Fruit fly (Drosophila melanogaster): Measurements from ENCODE around the gene Noc1.

Noc1 gene

DNA sequence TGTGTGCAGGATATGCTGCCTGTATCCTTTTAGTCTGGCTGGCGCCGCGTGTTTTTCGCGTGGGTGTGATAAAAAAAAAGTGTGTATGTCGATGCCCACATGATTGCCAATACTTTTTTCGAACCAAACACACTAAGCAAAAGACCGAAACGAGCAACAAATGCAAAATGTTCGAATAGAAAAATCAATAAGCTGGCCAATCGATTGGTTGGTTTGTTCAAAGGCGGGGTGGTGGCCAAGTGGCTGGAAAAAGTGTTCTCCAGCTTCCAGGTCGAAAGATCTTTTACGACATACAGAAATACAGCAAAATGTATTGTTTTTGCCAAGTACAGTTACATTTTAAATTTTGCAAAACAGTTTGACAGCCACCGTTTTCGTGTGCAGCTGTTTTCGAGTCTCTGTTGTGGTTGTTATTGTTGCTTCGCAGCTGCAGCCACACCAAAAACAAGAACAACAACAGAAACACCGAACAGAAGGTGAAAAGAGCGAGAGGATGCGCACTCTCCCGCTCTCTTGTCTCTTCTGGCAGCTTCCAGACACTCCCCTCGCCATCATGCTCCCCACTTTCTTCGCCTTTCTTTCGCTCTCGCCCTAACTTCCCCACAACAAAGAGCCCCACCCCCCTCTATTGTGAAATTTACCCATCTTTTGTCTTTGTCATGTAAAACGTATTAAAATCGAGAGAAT lies 49.2 kb downstream of the Noc1 start:
- TF ChIP-seq ovo (GFP tag; optimal IDR thresholded peaks at IDR 0.05) (peak; percentile 24), CG5204 (GFP tag; optimal IDR thresholded peaks at IDR 0.05) (no peak), pad (GFP tag; optimal IDR thresholded peaks at IDR 0.05) (peak; percentile 67)

DNA sequence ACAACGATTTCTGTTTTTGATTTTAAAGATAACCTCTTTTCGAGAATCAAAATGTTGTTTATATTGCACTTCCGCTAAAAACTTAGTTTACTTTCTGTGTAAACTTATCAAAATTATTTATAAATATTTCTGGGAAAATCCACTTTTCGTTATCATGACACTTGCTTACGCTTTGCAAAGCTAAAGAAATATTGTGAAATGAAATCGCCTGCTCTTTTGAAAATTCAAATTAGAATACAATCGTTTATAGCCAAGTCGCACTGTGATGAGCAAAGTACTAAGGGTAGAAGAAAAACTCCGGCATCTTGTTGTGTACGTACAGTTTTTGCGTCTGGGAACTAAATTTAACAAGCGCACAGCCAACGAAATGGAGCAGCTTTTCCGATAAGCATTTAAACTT lies 49.9 kb downstream of the Noc1 start:
- TF ChIP-seq kay (GFP tag; ENCODE audit: borderline replicate concordance) (no peak), ovo (GFP tag; optimal IDR thresholded peaks at IDR 0.05) (no peak), CG7045 (GFP tag; optimal IDR thresholded peaks at IDR 0.05) (no peak), CG11617 (GFP tag; optimal IDR thresholded peaks at IDR 0.05) (no peak), CG7101 (tag; optimal IDR thresholded peaks at IDR 0.05) (no peak), Crg-1 (GFP tag; optimal IDR thresholded peaks at IDR 0.05) (no peak), CG12768 (GFP tag; optimal IDR thresholded peaks at IDR 0.05) (no peak)

DNA sequence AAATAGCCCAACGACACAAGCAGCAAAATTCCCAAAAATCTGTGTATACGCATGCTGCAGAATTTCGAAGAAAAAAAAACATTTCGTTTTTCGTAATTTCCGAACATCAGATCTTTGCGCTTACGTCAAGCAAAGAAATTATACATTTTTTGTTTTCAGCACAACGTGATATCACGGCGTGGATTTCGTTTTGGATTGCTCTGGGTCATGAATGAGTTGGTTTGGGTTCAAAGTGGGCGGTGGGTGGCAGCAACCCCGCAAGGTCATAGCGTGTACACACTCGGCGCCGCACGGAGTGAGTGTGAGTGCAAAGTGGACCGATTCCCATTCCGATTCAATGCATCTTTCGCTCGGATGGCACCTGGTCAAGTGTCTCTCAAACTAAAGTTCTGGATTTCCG lies 50.3 kb downstream of the Noc1 start:
- TF ChIP-seq CG14711 (tag; optimal IDR thresholded peaks at IDR 0.05) = no peak
- TF ChIP-seq tj (GFP tag; optimal IDR thresholded peaks at IDR 0.05) = no peak
- TF ChIP-seq CG7101 (tag; optimal IDR thresholded peaks at IDR 0.05) = no peak

DNA sequence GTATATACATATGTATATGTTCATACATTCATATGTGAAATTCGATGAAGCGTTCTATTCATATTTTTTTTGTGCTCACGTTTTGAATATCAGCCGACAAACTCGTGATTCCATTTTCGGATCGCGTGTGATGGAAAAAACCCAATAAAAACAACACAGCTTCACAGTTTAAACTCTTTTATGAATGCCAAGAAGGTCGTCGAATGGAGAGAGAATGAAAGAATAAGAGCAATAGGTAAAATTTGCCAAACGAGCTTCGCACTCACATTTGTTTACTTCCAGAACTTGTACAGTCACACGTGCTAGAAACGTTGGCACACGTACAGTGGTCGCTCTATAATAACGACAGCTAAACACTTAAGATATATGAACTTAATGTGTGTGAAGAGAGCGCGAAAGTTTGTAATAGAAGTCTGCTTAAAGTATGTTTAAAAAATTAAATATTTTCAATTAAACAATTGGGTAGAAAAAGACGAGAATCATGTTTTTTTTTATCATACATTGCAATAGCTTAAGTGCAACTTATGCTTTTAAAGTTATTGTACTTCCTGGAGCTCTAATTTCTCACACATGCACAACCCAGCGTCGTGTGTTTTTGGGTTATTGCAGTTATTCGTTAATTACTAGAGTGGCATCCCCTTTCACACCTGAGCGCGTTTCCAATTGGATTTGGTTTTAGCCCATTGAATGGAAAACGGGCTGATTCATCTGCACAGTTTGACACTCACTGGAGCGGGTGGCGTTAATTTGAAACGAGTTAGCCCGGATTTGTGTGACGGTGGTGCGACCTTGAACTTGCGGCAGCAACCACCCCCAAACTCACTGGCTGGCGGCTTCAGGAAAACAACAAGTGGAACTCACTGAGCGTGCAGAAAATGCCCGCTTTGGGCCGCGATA lies 51.3 kb downstream of the Noc1 start:
- TF ChIP-seq CG14711 (tag; optimal IDR thresholded peaks at IDR 0.05) (peak; percentile 33), Mnt (GFP tag; optimal IDR thresholded peaks at IDR 0.05) (peak; percentile 3), cic (GFP tag; optimal IDR thresholded peaks at IDR 0.05) (no peak), CG7045 (GFP tag; optimal IDR thresholded peaks at IDR 0.05) (no peak), kay (GFP tag; ENCODE audit: borderline replicate concordance) (no peak), bab1 (GFP tag; optimal IDR thresholded peaks at IDR 0.05) (peak; percentile 58), Hr96 (GFP tag; optimal IDR thresholded peaks at IDR 0.05) (no peak)
